Fruit fly (Drosophila melanogaster) whole organism: Measurements from ENCODE around the gene schlank.

Experiments
- CG8478 ChIP-seq: fragments of >200 bp; optimal IDR thresholded peaks from 2 replicates; lab custom pipeline; 2018; ENCODE audit warnings: inconsistent platforms
- Dll ChIP-seq: fragments of >200 bp; optimal IDR thresholded peaks from 2 replicates; lab custom pipeline; 2017
- EcR ChIP-seq, 2 experiments: fragments of >200 bp; optimal IDR thresholded peaks; 2 replicates each; lab custom pipeline; 2017; ENCODE audit warnings: missing biosample characterization in 2 of 2, missing genetic modification characterization in 2 of 2, missing genetic modification reagents in 2 of 2
- pan ChIP-seq: fragments of >200 bp; optimal IDR thresholded peaks from 2 replicates; lab custom pipeline; 2017
- psq ChIP-seq: fragments of >200 bp; optimal IDR thresholded peaks from 2 replicates; lab custom pipeline; 2017
- usp ChIP-seq: fragments of >200 bp; optimal IDR thresholded peaks from 2 replicates; lab custom pipeline; 2017; ENCODE audit warnings: missing biosample characterization, missing genetic modification characterization, mixed read lengths

The schlank gene

DNA sequence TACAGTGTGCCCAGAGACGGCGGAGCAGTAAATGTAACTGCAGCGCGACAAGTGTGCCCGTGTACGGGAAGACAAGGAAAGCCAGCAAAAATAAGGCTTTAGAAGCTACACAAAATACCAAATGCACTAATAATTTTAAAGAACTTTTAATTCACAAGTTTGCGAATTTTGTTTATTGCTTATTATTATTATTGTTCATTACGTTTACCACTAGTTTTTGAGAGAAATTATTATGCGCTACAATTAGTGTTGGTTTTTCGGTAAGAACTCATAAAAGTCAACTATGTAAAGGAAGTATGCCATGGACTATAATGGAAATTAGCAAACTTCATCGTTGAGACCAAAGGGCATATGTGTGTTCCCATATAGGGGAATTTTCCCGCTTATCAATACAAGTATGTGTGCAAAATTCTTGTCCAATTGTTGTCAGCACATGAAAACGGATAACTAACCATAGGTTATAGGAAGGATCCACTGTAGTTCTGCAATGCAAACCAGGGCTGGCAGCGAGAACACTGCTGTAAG lies at the start of gene schlank:
Gene schlank, minus strand, starts transcription at position 42 of the 525 bp plus-strand sequence.
- TF ChIP-seq pan (lab: Kevin White, UChicago) (no peak), psq (lab: Kevin White, UChicago) (no peak), EcR (GFP tag; optimal IDR thresholded peaks at IDR 0.05; lab: Kevin White, UChicago) (no peak), CG8478 (lab: Kevin White, UChicago) (no peak), usp (GFP tag; lab: Kevin White, UChicago) (no peak), Dll (no peak)

DNA sequence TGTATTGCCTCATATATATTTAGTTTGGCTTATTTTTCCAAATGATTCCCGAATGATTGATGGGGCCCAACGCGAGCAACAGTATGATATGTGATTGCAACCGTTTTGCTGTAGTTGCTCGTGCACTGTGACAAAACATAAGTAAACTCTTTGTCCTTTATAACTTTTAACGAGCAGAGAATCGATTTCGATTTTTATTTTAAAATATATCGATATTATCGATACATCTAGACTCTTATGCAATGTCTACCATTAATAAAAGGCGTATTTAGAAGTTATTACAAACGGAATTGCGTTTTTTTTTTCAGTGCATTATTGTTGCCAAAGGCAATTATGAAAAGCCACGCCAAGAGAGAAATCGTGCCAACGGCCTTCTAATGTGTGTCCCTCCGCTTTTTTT lies 48.6 kb upstream of the schlank start:
- TF ChIP-seq pan (lab: Kevin White, UChicago) = no peak
- TF ChIP-seq CG8478 (lab: Kevin White, UChicago) = no peak
- no peak for TF ChIP-seq EcR (GFP tag; optimal IDR thresholded peaks at IDR 0.05; lab: Kevin White, UChicago)
- no peak for TF ChIP-seq psq (lab: Kevin White, UChicago)
- no peak for TF ChIP-seq usp (GFP tag; lab: Kevin White, UChicago)
- TF ChIP-seq Dll = no peak

DNA sequence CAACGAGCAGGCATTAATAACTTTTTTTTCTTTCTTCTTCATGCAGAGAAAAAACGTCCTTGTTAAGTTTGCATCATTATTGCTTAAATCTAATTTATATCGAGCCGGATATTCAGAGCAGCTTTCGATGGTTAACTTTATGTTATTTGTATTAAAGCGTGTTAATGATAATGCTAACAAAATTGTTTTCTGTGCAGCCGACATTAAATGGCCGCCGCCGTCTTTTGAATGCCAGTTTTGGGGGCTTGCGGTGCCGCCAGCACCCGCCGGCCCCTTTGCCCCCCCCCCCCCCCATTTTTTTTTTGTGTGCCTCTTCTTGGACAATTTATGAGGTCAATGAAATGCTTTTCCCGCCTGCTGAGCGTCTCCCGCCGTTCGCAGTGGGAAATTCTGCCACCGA lies 44.5 kb upstream of the schlank start:
- TF ChIP-seq CG8478 (lab: Kevin White, UChicago) (no peak), usp (GFP tag; lab: Kevin White, UChicago) (no peak), pan (lab: Kevin White, UChicago) (no peak), Dll (no peak), EcR (GFP tag; optimal IDR thresholded peaks at IDR 0.05; lab: Kevin White, UChicago) (no peak), psq (lab: Kevin White, UChicago) (no peak)

DNA sequence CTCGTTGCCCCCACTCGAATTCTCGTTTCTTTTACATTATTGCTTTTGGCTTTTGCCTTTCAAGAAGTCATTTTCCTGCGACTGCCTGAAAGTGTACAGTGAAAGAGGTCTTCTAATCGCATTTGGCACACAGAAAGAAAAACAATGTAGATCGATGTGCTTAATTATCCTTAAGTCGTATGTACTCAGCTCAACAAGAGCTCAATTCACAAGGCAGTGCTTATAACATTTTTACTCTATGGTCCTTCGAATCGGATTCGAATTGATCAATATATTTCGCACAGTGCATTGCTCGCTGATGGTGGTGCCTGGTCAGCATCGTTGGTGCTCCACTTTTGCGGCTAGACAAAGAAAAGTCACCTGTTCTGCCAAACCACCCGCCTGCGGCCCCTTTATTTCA lies 43.4 kb upstream of the schlank start:
- no peak for TF ChIP-seq Dll
- TF ChIP-seq CG8478 (lab: Kevin White, UChicago) = no peak
- TF ChIP-seq psq (lab: Kevin White, UChicago) = no peak
- no peak for TF ChIP-seq usp (GFP tag; lab: Kevin White, UChicago)
- no peak for TF ChIP-seq EcR (GFP tag; optimal IDR thresholded peaks at IDR 0.05; lab: Kevin White, UChicago)

DNA sequence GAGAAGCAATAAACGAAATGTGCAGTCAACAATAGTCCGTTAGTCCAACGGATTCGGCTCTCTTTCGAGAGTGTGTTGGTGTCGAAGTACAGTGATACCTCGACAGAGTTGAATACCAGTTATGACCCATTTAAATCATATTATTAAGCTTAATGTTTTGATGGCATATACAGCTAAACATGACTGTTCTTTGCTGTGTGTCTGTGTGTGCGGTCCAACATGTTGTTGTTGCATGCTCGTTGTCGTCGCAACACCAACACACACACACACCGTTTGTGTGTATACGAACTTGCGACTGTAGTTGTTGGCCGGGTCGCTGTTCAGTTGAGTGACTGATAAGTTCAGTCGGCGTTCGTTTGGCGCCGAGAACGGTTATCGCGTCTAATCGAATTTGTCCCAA lies 41.8 kb upstream of the schlank start, which contains the start of gene CG15894:
Gene CG15894, plus strand, starts transcription at position 361 of the 400 bp plus-strand sequence.
- TF ChIP-seq psq (lab: Kevin White, UChicago) (no peak), CG8478 (lab: Kevin White, UChicago) (no peak), Dll (no peak), EcR (GFP tag; optimal IDR thresholded peaks at IDR 0.05; lab: Kevin White, UChicago) (no peak), pan (lab: Kevin White, UChicago) (no peak), usp (GFP tag; lab: Kevin White, UChicago) (no peak)

DNA sequence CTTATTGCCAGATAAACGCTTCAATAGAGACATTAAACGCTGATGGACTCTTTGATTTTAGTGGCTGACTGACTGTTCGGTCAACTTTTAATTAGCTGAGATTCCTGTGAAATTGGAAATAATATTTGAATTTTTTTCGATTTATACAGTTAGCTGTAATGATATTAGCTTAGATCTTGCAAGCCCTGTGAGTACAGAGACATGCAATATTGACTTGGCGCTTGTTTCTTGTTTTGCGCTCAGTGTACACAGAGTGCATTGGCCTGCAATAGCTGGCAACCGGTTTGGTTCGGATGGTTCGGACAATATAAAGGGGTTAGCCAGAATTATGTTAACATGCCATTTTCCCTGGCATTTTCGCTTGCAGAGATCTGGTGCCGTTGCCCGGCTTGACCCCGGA lies 38.3 kb upstream of the schlank start:
- TF ChIP-seq EcR (GFP tag; optimal IDR thresholded peaks at IDR 0.05; lab: Kevin White, UChicago) (no peak), Dll (no peak)

DNA sequence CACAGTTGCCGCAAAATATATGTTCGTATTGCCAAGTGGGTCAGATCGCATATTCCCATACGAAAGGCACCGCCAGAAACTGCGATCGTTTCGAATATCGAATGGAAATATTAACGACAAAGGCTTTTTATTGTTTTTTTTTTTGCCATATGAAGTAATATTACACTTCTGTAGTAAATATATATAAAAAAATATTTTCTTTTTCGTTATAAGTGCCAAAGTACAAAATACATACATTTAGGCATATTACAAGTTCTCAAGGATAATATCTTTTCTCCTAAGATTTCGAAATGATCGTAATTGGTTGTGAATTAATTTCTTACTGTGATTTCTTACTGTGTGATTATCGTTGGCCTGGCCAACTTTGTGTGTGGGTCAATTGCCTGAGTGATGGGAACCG lies 37.2 kb upstream of the schlank start:
- TF ChIP-seq psq (lab: Kevin White, UChicago) = no peak

DNA sequence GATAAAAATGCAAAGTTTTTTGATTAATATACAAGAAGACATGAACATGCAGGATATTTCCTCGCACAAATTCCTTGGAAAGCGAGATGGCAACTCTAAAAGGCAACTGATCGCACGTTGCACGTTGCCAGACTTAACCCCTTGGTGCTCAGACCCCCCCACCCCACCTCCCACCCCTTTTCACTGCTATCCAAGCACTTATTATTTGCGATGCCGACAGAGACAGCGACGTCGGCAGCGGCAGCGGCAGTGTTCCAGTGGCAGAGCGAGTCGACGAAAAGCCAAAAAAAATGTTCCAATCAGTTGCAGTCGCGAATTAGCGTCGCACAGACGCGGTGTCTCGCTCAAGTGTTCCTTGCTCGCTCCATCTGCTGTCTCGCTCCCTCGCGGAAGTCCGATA lies 36.6 kb upstream of the schlank start, which contains the start of gene CG3823:
Gene CG3823, plus strand, starts transcription at position 301 of the 400 bp plus-strand sequence.
- TF ChIP-seq usp (GFP tag; lab: Kevin White, UChicago) = no peak
- no peak for TF ChIP-seq pan (lab: Kevin White, UChicago)
- TF ChIP-seq CG8478 (lab: Kevin White, UChicago) = no peak
- no peak for TF ChIP-seq EcR (GFP tag; optimal IDR thresholded peaks at IDR 0.05; lab: Kevin White, UChicago)
- no peak for TF ChIP-seq psq (lab: Kevin White, UChicago)
- TF ChIP-seq Dll = no peak

DNA sequence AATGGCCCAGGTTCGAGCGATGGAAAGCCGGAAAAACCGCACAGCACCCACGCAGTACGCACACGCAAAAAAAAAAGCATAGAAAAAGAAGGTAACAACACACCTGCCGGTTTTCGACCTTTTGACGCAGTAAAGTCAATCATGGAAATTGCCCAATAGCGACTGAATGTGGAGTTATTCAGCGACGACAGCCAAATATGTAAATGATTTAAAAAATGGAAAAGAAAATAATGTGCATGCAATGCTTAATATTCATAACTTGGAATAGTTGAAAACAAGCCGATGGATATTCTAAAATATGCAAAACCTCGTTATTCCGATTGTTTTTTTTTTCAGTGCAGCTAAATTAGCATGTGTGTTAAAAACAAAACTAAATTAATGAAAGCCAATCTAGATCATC lies 36.2 kb upstream of the schlank start:
- TF ChIP-seq Dll (no peak), usp (GFP tag; lab: Kevin White, UChicago) (no peak), CG8478 (lab: Kevin White, UChicago) (no peak), psq (lab: Kevin White, UChicago) (no peak), pan (lab: Kevin White, UChicago) (no peak), EcR (GFP tag; optimal IDR thresholded peaks at IDR 0.05; lab: Kevin White, UChicago) (no peak)

DNA sequence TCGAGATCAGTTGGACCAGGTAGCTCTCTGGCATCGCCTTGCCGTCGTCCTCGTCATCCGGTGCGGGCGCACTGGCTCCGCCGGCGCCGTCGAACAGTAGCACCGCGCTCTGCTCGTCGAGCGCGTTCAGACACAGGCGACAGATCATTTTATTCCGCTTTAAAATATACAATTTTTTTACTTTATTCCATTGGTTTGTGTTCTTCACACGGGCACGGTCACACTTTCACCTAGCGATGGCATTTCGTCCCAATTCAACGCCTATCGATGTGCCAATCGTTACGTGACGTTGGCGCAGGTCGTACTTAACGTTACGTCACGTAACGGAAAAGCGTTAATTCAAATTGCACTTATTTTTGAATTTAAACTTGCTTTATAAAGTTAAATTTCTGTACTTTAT lies 34.0 kb upstream of the schlank start, which contains the start of gene CG12219:
Gene CG12219, minus strand, starts transcription at position 234 of the 400 bp plus-strand sequence.
- TF ChIP-seq CG8478 (lab: Kevin White, UChicago) (no peak), pan (lab: Kevin White, UChicago) (no peak), psq (lab: Kevin White, UChicago) (no peak), EcR (GFP tag; optimal IDR thresholded peaks at IDR 0.05; lab: Kevin White, UChicago) (no peak), usp (GFP tag; lab: Kevin White, UChicago) (no peak), Dll (no peak)

DNA sequence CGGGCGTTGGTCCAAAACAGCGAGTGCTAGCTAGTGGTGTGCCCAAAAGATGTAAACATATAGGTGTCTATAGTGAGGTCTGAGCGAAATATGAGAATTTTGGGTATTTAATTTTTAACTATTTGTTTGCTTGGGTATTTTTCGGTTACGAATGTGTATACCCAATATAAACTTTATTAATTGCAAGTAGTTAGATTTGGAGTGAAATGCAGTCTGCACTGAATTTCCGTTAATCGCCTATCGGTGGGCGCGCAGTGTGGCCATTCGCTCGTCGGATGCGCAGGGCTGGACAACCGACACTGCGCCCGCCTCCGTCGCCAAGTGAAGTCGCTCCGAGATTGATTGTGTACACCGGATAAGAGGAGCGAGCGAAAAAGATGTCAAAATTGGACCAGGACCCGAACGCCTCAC lies 28.1 kb upstream of the schlank start, which contains the start of the genes CG15891 and CG3815:
Gene CG15891, minus strand, starts transcription at position 217 of the 411 bp plus-strand sequence.
Gene CG3815, plus strand, starts transcription at position 261 of the 411 bp plus-strand sequence.
- no peak for TF ChIP-seq usp (GFP tag; lab: Kevin White, UChicago)
- no peak for TF ChIP-seq CG8478 (lab: Kevin White, UChicago)
- no peak for TF ChIP-seq Dll
- TF ChIP-seq pan (lab: Kevin White, UChicago) = no peak
- TF ChIP-seq EcR (GFP tag; optimal IDR thresholded peaks at IDR 0.05; lab: Kevin White, UChicago) = no peak
- no peak for TF ChIP-seq psq (lab: Kevin White, UChicago)

DNA sequence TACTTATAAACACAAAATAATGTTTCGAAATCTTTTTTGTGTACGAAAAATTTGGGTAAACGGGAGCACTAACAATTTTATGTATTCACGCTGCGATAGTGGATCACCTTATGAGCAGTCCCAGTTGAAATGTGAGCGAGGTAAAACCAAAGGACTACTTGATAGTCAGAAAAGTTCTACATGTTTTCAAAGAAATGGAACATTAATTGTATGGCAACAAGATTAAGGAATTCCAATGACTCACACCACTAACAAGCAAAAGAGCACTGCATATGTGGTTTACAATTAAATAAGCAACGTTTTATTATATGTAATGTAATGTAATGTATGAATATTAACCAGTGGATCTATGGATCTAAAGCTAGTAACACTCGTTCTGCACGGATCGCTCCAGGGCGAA lies 27.2 kb upstream of the schlank start, which contains the start of gene CG15892:
Gene CG15892, minus strand, starts transcription at position 101 of the 400 bp plus-strand sequence.
- TF ChIP-seq CG8478 (lab: Kevin White, UChicago) (no peak), pan (lab: Kevin White, UChicago) (no peak), usp (GFP tag; lab: Kevin White, UChicago) (no peak), EcR (GFP tag; optimal IDR thresholded peaks at IDR 0.05; lab: Kevin White, UChicago) (no peak), psq (lab: Kevin White, UChicago) (no peak), Dll (no peak)
